Fruit fly (Drosophila melanogaster): ENCODE measurements around the gene CG10907.

- no peak for TF ChIP-seq CG4318 (GFP tag; optimal IDR thresholded peaks at IDR 0.05)
- TF ChIP-seq Hr38 (GFP tag; optimal IDR thresholded peaks at IDR 0.05) = no peak
- no peak for TF ChIP-seq ss (GFP tag; optimal IDR thresholded peaks at IDR 0.05)
Observed at dm6 chr3L:11821723-11822445, 28.6 kb downstream of the CG10907 start, which contains the start of the genes CG11597 and CG5946.
